Worm (Caenorhabditis elegans) whole organism, L3 larva: Measurements from ENCODE around the gene arle-14.
A peak's percentile ranks its signal among the peaks of the same experiment; 100 is the strongest.

Source experiments
- R02D3.7 ChIP-seq: fragments of 150-350 bp; optimal IDR thresholded peaks from 2 replicates; lab custom pipeline; 2014; ENCODE audit warnings: missing biosample characterization, missing genetic modification characterization
- ZK546.5 ChIP-seq: sonication (generic microtip); optimal IDR thresholded peaks from 2 replicates; lab custom pipeline; 2017; ENCODE audit warnings: missing biosample characterization, missing genetic modification characterization
- aly-2 ChIP-seq: fragments of 150-350 bp; optimal IDR thresholded peaks from 2 replicates; lab custom pipeline; 2014; ENCODE audit warnings: missing biosample characterization, missing genetic modification characterization
- ceh-16 ChIP-seq: sonication (generic microtip); optimal IDR thresholded peaks from 2 replicates; lab custom pipeline; 2017; ENCODE audit warnings: missing biosample characterization, missing genetic modification characterization
- daf-12 ChIP-seq: fragments of 150-350 bp; optimal IDR thresholded peaks from 2 replicates; lab custom pipeline; 2014; ENCODE audit warnings: missing biosample characterization, missing genetic modification reagents, missing genetic modification characterization
- elt-1 ChIP-seq: fragments of 150-350 bp; optimal IDR thresholded peaks from 2 replicates; lab custom pipeline; 2014; ENCODE audit warnings: missing biosample characterization, missing genetic modification characterization
- elt-2 ChIP-seq: sonication (generic microtip); optimal IDR thresholded peaks from 2 replicates; lab custom pipeline; 2016; ENCODE audit warnings: missing genetic modification reagents, mild to moderate bottlenecking, missing genetic modification characterization, missing compliant biosample characterization
- elt-3 ChIP-seq, 3 experiments: fragments of 150-350 bp in 1 of 3; sonication (generic microtip) in 2 of 3; optimal IDR thresholded peaks; 2 replicates in 2 of 3; 4 replicates in 1 of 3; lab custom pipeline; 2014 to 2017; ENCODE audit warnings: missing biosample characterization in 3 of 3, missing genetic modification characterization in 3 of 3
- fkh-10 ChIP-seq: sonication (generic microtip); optimal IDR thresholded peaks from 2 replicates; lab custom pipeline; 2017; ENCODE audit warnings: missing biosample characterization, missing genetic modification reagents, missing genetic modification characterization
- fkh-2 ChIP-seq: fragments of 150-350 bp; optimal IDR thresholded peaks from 2 replicates; lab custom pipeline; 2014; ENCODE audit warnings: missing biosample characterization, missing genetic modification reagents, missing genetic modification characterization
- fos-1 ChIP-seq: fragments of 150-350 bp; optimal IDR thresholded peaks from 2 replicates; lab custom pipeline; 2014; ENCODE audit warnings: missing biosample characterization, missing genetic modification characterization
- hmg-11 ChIP-seq: sonication (generic microtip); optimal IDR thresholded peaks from 2 replicates; lab custom pipeline; 2016; ENCODE audit warnings: missing genetic modification characterization, missing compliant biosample characterization
- jun-1 ChIP-seq: fragments of 150-350 bp; optimal IDR thresholded peaks from 2 replicates; lab custom pipeline; 2014; ENCODE audit warnings: missing biosample characterization, missing genetic modification reagents, missing genetic modification characterization
- lsy-12 ChIP-seq: sonication (generic microtip); optimal IDR thresholded peaks from 2 replicates; lab custom pipeline; 2016; ENCODE audit warnings: mild to moderate bottlenecking, missing genetic modification characterization, missing compliant biosample characterization
- mdl-1 ChIP-seq: fragments of 150-350 bp; optimal IDR thresholded peaks from 2 replicates; lab custom pipeline; 2014; ENCODE audit warnings: missing biosample characterization, missing genetic modification characterization
- mml-1 ChIP-seq: fragments of 150-350 bp; sonication (generic microtip); optimal IDR thresholded peaks from 3 replicates; lab custom pipeline; 2014; ENCODE audit warnings: missing biosample characterization, missing genetic modification characterization
- nfya-1 ChIP-seq: sonication (generic microtip); optimal IDR thresholded peaks from 2 replicates; lab custom pipeline; 2017; ENCODE audit warnings: missing genetic modification characterization, mild to moderate bottlenecking, missing compliant biosample characterization, antibody characterized with exemption, moderate library complexity; ENCODE audit not compliant: insufficient read depth
- nhr-12 ChIP-seq: fragments of 150-350 bp; optimal IDR thresholded peaks from 2 replicates; lab custom pipeline; 2014; ENCODE audit warnings: missing biosample characterization, missing genetic modification characterization
- nhr-23 ChIP-seq: fragments of 150-350 bp; optimal IDR thresholded peaks from 2 replicates; lab custom pipeline; 2014; ENCODE audit warnings: missing biosample characterization, missing genetic modification reagents, missing genetic modification characterization
- nhr-237 ChIP-seq: fragments of 150-350 bp; optimal IDR thresholded peaks from 2 replicates; lab custom pipeline; 2014; ENCODE audit warnings: missing biosample characterization, missing genetic modification characterization
- nhr-25 ChIP-seq: sonication (generic microtip); optimal IDR thresholded peaks from 2 replicates; lab custom pipeline; 2017; ENCODE audit warnings: missing biosample characterization, missing genetic modification characterization
- nhr-43 ChIP-seq: sonication (generic microtip); optimal IDR thresholded peaks from 2 replicates; lab custom pipeline; 2016; ENCODE audit warnings: mild to moderate bottlenecking, missing genetic modification characterization, missing compliant biosample characterization; ENCODE audit not compliant: poor library complexity, severe bottlenecking
- nhr-67 ChIP-seq: fragments of 150-350 bp; optimal IDR thresholded peaks from 2 replicates; lab custom pipeline; 2014; ENCODE audit warnings: missing biosample characterization, missing genetic modification characterization
- nhr-76 ChIP-seq: fragments of 150-350 bp; sonication (generic microtip); optimal IDR thresholded peaks from 5 replicates; lab custom pipeline; 2014; ENCODE audit warnings: missing biosample characterization, missing genetic modification characterization
- nhr-77 ChIP-seq: fragments of 150-350 bp; optimal IDR thresholded peaks from 2 replicates; lab custom pipeline; 2014; ENCODE audit warnings: missing biosample characterization, missing genetic modification characterization
- pha-4 ChIP-seq: fragments of 150-350 bp; optimal IDR thresholded peaks from 2 replicates; lab custom pipeline; 2014; ENCODE audit warnings: missing biosample characterization, missing genetic modification reagents, missing genetic modification characterization
- sea-2 ChIP-seq: fragments of 150-350 bp; sonication (generic microtip); optimal IDR thresholded peaks from 4 replicates; lab custom pipeline; 2014; ENCODE audit warnings: missing biosample characterization, missing genetic modification reagents, missing genetic modification characterization
- skn-1 ChIP-seq: fragments of 150-350 bp; optimal IDR thresholded peaks from 2 replicates; lab custom pipeline; 2014; ENCODE audit warnings: missing biosample characterization, missing genetic modification characterization
- snpc-4 ChIP-seq: fragments of 150-350 bp; optimal IDR thresholded peaks from 2 replicates; lab custom pipeline; 2014; ENCODE audit warnings: missing biosample characterization, missing genetic modification characterization
- unc-39 ChIP-seq: sonication (generic microtip); optimal IDR thresholded peaks from 4 replicates; lab custom pipeline; 2017; ENCODE audit warnings: missing biosample characterization, missing genetic modification characterization
- unc-62 ChIP-seq: fragments of 150-350 bp; sonication (generic microtip); optimal IDR thresholded peaks from 4 replicates; lab custom pipeline; 2014; ENCODE audit warnings: missing biosample characterization, missing genetic modification reagents, missing genetic modification characterization

arle-14 gene

DNA sequence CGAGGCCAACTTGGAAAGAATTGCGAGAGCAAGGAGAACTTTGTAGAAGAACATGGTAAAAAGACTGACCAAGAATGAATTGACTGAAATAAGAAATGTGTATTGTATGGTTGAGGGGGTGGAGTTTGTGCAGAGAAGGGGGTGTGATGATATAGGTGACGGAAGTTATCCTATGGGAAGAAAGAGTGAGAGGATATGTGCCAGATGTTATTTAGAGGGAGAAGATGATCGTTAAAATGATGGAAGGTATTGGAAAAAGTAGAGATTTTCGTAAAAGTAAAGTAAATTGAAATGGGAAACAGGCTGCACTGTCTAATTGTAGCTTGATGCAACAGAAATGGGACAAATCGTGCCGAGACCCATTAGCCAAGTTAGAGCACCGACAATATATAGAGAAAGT, 35.8 kb upstream of the arle-14 start, which contains the start of gene sdz-21:
TSS of gene sdz-21 (minus strand) at position 101 of the 400 bp plus-strand sequence.
- no peak for TF ChIP-seq elt-2

DNA sequence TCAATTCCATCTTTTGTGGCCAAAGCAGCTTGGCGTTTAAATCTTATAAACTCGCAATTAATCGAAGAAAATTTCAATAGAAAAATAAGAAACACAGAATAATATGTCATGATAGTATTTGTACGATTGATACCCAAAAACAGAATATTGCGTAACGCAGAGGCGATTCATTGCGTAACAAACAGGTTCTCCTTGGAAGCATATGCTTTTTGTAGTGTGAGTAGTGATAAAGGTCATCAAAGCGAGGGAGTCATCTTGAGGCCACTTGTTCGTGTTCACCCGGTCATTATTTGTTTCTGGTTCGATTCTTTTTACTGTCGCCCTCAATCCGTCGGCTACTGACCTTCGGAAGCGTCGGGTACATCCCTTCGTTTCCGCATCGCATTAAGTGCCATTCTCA, 31.7 kb upstream of the arle-14 start, which contains the start of gene F54E7.6:
TSS of gene F54E7.6 (minus strand) at position 110 of the 400 bp plus-strand sequence.
- TF ChIP-seq mml-1 (tag; lab: Kevin White, UChicago) = no peak
- peak; percentile 3 for TF ChIP-seq nhr-43 (tag; lab: Kevin White, UChicago)
- TF ChIP-seq daf-12 (tag; lab: Kevin White, UChicago) = no peak
- TF ChIP-seq nhr-25 (tag; lab: Kevin White, UChicago) = peak; percentile 87
- no peak for TF ChIP-seq nhr-67 (tag; lab: Kevin White, UChicago)
- TF ChIP-seq aly-2 (tag; lab: Kevin White, UChicago) = no peak
- no peak for TF ChIP-seq nhr-77 (tag; lab: Kevin White, UChicago)
- TF ChIP-seq skn-1 = no peak
- TF ChIP-seq nhr-23 (tag; lab: Kevin White, UChicago) = peak; percentile 46

DNA sequence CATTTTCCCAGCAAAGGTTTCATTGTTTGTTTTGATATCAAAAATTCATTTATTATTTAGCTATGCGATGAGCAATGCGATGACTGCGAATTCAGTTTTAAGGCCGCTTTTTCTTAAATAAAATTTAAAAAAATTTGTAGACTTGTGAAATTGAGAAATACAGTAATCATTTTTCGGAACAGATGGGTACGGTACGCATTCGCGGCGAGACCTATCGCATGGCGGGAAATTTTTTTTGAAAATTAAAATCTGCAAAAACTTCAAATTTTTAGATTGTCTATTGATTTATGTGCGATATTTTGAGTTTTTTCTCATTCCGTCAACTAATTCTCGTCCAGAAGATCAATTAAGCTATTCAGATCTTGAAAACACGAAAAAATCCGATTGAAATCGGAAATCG, 29.2 kb upstream of the arle-14 start:
- no peak for TF ChIP-seq pha-4 (tag; lab: Kevin White, UChicago)
- TF ChIP-seq mml-1 (tag; lab: Kevin White, UChicago) = no peak
- no peak for TF ChIP-seq fkh-10 (GFP tag; lab: Kevin White, UChicago)
- TF ChIP-seq nhr-76 (tag; lab: Kevin White, UChicago) = no peak
- TF ChIP-seq fkh-2 (tag; lab: Kevin White, UChicago) = no peak

ce11 chrIII:5663933-5664332, 28.8 kb upstream of the arle-14 start, which contains the start of gene par-3:
par-3 (plus strand) TSS chrIII:5664233.
- TF ChIP-seq hmg-11 (tag; lab: Kevin White, UChicago) (no peak), ceh-16 (no peak), unc-62 (GFP tag; lab: Kevin White, UChicago) (no peak), nhr-12 (no peak), nhr-77 (tag; lab: Kevin White, UChicago) (no peak), R02D3.7 (no peak), elt-1 (tag; lab: Kevin White, UChicago) (no peak), nhr-25 (tag; lab: Kevin White, UChicago) (no peak), pha-4 (tag; lab: Kevin White, UChicago) (no peak), ZK546.5 (tag; lab: Kevin White, UChicago) (no peak), skn-1 (no peak), fos-1 (no peak), snpc-4 (tag; lab: Kevin White, UChicago) (no peak), daf-12 (tag; lab: Kevin White, UChicago) (no peak), nfya-1 (tag; lab: Kevin White, UChicago) (no peak), elt-3 (tag; optimal IDR thresholded peaks at IDR 0.05; lab: Kevin White, UChicago) (no peak)
- TF ChIP-seq, all 47 proteins: peak for 0

ce11 chrIII:5665278-5665677, 27.4 kb upstream of the arle-14 start:
- TF ChIP-seq nhr-12 (no peak), skn-1 (no peak), nhr-25 (tag; lab: Kevin White, UChicago) (peak; percentile 58), elt-3 (tag; optimal IDR thresholded peaks at IDR 0.05; lab: Kevin White, UChicago) (no peak), pha-4 (tag; lab: Kevin White, UChicago) (peak; percentile 86), nhr-237 (tag; lab: Kevin White, UChicago) (no peak), lsy-12 (no peak), mdl-1 (tag; lab: Kevin White, UChicago) (no peak), unc-62 (GFP tag; lab: Kevin White, UChicago) (no peak)

DNA sequence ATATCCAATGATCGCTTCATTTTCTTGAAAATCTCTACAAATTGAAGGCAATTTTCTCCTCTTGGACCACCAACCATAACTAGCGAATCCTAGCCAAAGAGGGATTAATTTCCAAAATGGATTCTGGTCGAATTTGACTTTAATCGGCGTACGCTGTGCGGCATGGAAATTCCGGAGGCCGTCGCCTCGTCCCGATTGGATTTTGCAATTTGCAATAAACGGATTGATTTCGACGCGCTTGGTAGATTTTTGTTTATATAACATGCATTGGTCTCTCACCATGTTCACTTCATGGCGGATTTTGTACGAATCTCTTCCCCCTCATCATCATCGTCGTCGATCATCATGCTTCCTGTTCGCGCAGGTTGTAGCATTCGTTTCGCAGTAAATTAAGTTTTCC, 27.0 kb upstream of the arle-14 start:
- TF ChIP-seq nhr-12 (no peak), nhr-43 (tag; lab: Kevin White, UChicago) (no peak), nhr-67 (tag; lab: Kevin White, UChicago) (no peak), unc-39 (tag; lab: Kevin White, UChicago) (no peak), jun-1 (tag; lab: Kevin White, UChicago) (no peak), sea-2 (GFP tag; lab: Kevin White, UChicago) (no peak), nfya-1 (tag; lab: Kevin White, UChicago) (no peak)
